Fruit fly (Drosophila melanogaster) whole organism, prepupa: ENCODE results near the gene CG17129.

Experiments
- CG10669 ChIP-seq: fragments of 200-800 bp; sonication (Bioruptor generic); optimal IDR thresholded peaks from 3 replicates; lab custom pipeline; 2018; ENCODE audit warnings: missing biosample characterization, mild to moderate bottlenecking, missing genetic modification characterization, moderate library complexity
- CG11294 ChIP-seq: fragments of 200-800 bp; sonication (Bioruptor generic); IDR thresholded peaks from 2 replicates; pipeline ENCODE4 v1.3.6; 2022; ENCODE audit warnings: missing biosample characterization, missing genetic modification characterization
- CG11762 ChIP-seq: fragments of 200-800 bp; sonication (Bioruptor generic); optimal IDR thresholded peaks from 3 replicates; lab custom pipeline; 2016; ENCODE audit warnings: missing biosample characterization, missing genetic modification characterization; ENCODE audit not compliant: insufficient read depth
- CG15336 ChIP-seq: fragments of 200-800 bp; sonication (Bioruptor generic); IDR thresholded peaks from 2 replicates; pipeline ENCODE4 v1.3.6; 2022; ENCODE audit warnings: missing biosample characterization, missing genetic modification characterization
- CG1621 ChIP-seq: fragments of 200-800 bp; sonication (Bioruptor generic); optimal IDR thresholded peaks from 3 replicates; lab custom pipeline; 2018; ENCODE audit warnings: missing biosample characterization, mild to moderate bottlenecking, missing genetic modification characterization
- CG3032 ChIP-seq: fragments of 200-800 bp; optimal IDR thresholded peaks from 2 replicates; lab custom pipeline; 2019; ENCODE audit warnings: missing biosample characterization, mild to moderate bottlenecking, missing genetic modification characterization, moderate library complexity
- CG31627 ChIP-seq: fragments of 200-800 bp; sonication (Bioruptor generic); optimal IDR thresholded peaks from 3 replicates; lab custom pipeline; 2016; ENCODE audit warnings: missing biosample characterization, missing genetic modification characterization
- CG32006 ChIP-seq: fragments of 200-800 bp; sonication (Bioruptor generic); optimal IDR thresholded peaks from 3 replicates; lab custom pipeline; 2017; ENCODE audit warnings: missing biosample characterization, mild to moderate bottlenecking, missing genetic modification characterization
- CG34406 ChIP-seq: fragments of 200-800 bp; sonication (Bioruptor generic); optimal IDR thresholded peaks from 3 replicates; lab custom pipeline; 2016; ENCODE audit warnings: missing biosample characterization, missing genetic modification characterization
- CG3919 ChIP-seq: fragments of 200-800 bp; sonication (Bioruptor generic); optimal IDR thresholded peaks from 3 replicates; lab custom pipeline; 2016; ENCODE audit warnings: missing biosample characterization, missing genetic modification characterization
- CG4318 ChIP-seq: fragments of 200-800 bp; sonication (Bioruptor generic); optimal IDR thresholded peaks from 3 replicates; lab custom pipeline; 2017; ENCODE audit warnings: missing biosample characterization, mild to moderate bottlenecking, missing genetic modification characterization
- CG6163 ChIP-seq: fragments of 200-800 bp; sonication (Bioruptor generic); IDR thresholded peaks from 3 replicates; pipeline ENCODE4 v1.3.6; 2022; ENCODE audit warnings: missing biosample characterization, missing genetic modification characterization
- CG6276 ChIP-seq: fragments of 200-800 bp; sonication (Bioruptor generic); optimal IDR thresholded peaks from 2 replicates; lab custom pipeline; 2017; ENCODE audit warnings: missing biosample characterization, mild to moderate bottlenecking, missing genetic modification characterization
- CG6792 ChIP-seq: fragments of 200-800 bp; sonication (Bioruptor generic); optimal IDR thresholded peaks from 3 replicates; lab custom pipeline; 2016; ENCODE audit warnings: missing biosample characterization, missing genetic modification characterization
- CG6808 ChIP-seq: fragments of 200-800 bp; sonication (Bioruptor generic); optimal IDR thresholded peaks from 3 replicates; lab custom pipeline; 2017; ENCODE audit warnings: missing biosample characterization, missing genetic modification characterization, mild to moderate bottlenecking, moderate library complexity, missing genetic modification reagents
- CG6854 ChIP-seq: fragments of 200-800 bp; sonication (Bioruptor generic); optimal IDR thresholded peaks from 2 replicates; lab custom pipeline; 2017; ENCODE audit warnings: missing biosample characterization, mild to moderate bottlenecking, missing genetic modification characterization
- CG7368 ChIP-seq: fragments of 200-800 bp; sonication (Bioruptor generic); optimal IDR thresholded peaks from 3 replicates; lab custom pipeline; 2016; ENCODE audit warnings: missing biosample characterization, missing genetic modification characterization
- CG8119 ChIP-seq: fragments of 200-800 bp; sonication (Bioruptor generic); IDR thresholded peaks from 3 replicates; pipeline ENCODE4 v1.3.6; 2022; ENCODE audit warnings: missing biosample characterization, missing genetic modification characterization
- CG8319 ChIP-seq: fragments of 200-800 bp; sonication (Bioruptor generic); optimal IDR thresholded peaks from 3 replicates; lab custom pipeline; 2016; ENCODE audit warnings: missing biosample characterization, missing genetic modification characterization
- CG8632 ChIP-seq: fragments of 200-800 bp; sonication (Bioruptor generic); optimal IDR thresholded peaks from 3 replicates; lab custom pipeline; 2016; ENCODE audit warnings: missing biosample characterization, missing genetic modification characterization
- CG9139 ChIP-seq: fragments of 200-800 bp; sonication (Bioruptor generic); optimal IDR thresholded peaks from 3 replicates; lab custom pipeline; 2017; ENCODE audit warnings: missing biosample characterization, mild to moderate bottlenecking, missing genetic modification characterization
- Eip75B ChIP-seq: fragments of 200-800 bp; sonication (Bioruptor generic); optimal IDR thresholded peaks from 3 replicates; lab custom pipeline; 2016; ENCODE audit warnings: missing biosample characterization, missing genetic modification characterization
- Eip78C ChIP-seq: fragments of 200-800 bp; sonication (Bioruptor generic); peaks from one replicate; lab custom pipeline; 2016; ENCODE audit warnings: missing biosample characterization, missing genetic modification characterization
- Eip93F ChIP-seq: fragments of 200-800 bp; sonication (Bioruptor generic); optimal IDR thresholded peaks from 2 replicates; lab custom pipeline; 2016; ENCODE audit warnings: missing biosample characterization, mild to moderate bottlenecking, missing genetic modification characterization
- Ets21C ChIP-seq: fragments of 200-800 bp; sonication (Bioruptor generic); optimal IDR thresholded peaks from 3 replicates; lab custom pipeline; 2016; ENCODE audit warnings: missing biosample characterization, missing genetic modification characterization
- Gug ChIP-seq: fragments of 200-800 bp; sonication (Bioruptor generic); IDR thresholded peaks from 2 replicates; pipeline ENCODE4 v1.3.6; 2022; ENCODE audit warnings: missing biosample characterization, missing genetic modification characterization
- Hr39 ChIP-seq: fragments of 200-800 bp; sonication (Bioruptor generic); optimal IDR thresholded peaks from 2 replicates; lab custom pipeline; 2016; ENCODE audit warnings: missing biosample characterization, missing genetic modification characterization
- Hr4 ChIP-seq: fragments of 200-800 bp; sonication (Bioruptor generic); optimal IDR thresholded peaks from 3 replicates; lab custom pipeline; 2016; ENCODE audit warnings: missing biosample characterization, missing genetic modification characterization
- Lpt ChIP-seq: fragments of 200-800 bp; sonication (Bioruptor generic); optimal IDR thresholded peaks from 3 replicates; lab custom pipeline; 2016; ENCODE audit warnings: missing biosample characterization, missing genetic modification characterization
- OdsH ChIP-seq: fragments of 200-800 bp; sonication (Bioruptor generic); optimal IDR thresholded peaks from 3 replicates; lab custom pipeline; 2016; ENCODE audit warnings: missing biosample characterization, missing genetic modification characterization
- Smox ChIP-seq: fragments of 200-800 bp; sonication (Bioruptor generic); optimal IDR thresholded peaks from 3 replicates; lab custom pipeline; 2016; ENCODE audit warnings: missing biosample characterization, missing genetic modification characterization
- Sox14 ChIP-seq: fragments of 200-800 bp; sonication (Bioruptor generic); optimal IDR thresholded peaks from 3 replicates; lab custom pipeline; 2016; ENCODE audit warnings: missing biosample characterization, missing genetic modification characterization
- achi ChIP-seq: fragments of 200-800 bp; sonication (Bioruptor generic); optimal IDR thresholded peaks from 3 replicates; lab custom pipeline; 2016; ENCODE audit warnings: missing biosample characterization, missing genetic modification characterization
- acj6 ChIP-seq: fragments of 200-800 bp; sonication (Bioruptor generic); optimal IDR thresholded peaks from 3 replicates; lab custom pipeline; 2016; ENCODE audit warnings: missing biosample characterization, missing genetic modification characterization
- cyc ChIP-seq: fragments of 200-800 bp; sonication (Bioruptor generic); optimal IDR thresholded peaks from 3 replicates; lab custom pipeline; 2016; ENCODE audit warnings: missing biosample characterization, missing genetic modification characterization
- dac ChIP-seq: fragments of 200-800 bp; sonication (Bioruptor generic); optimal IDR thresholded peaks from 2 replicates; lab custom pipeline; 2017; ENCODE audit warnings: missing biosample characterization, mild to moderate bottlenecking, missing genetic modification characterization
- eg ChIP-seq: fragments of 200-800 bp; sonication (Bioruptor generic); IDR thresholded peaks from 3 replicates; pipeline ENCODE4 v1.3.6; 2022; ENCODE audit warnings: missing biosample characterization, missing genetic modification characterization
- esn ChIP-seq: fragments of 200-800 bp; sonication (Bioruptor generic); optimal IDR thresholded peaks from 2 replicates; lab custom pipeline; 2016; ENCODE audit warnings: missing biosample characterization, mild to moderate bottlenecking, missing genetic modification characterization, moderate library complexity
- fd59A ChIP-seq: fragments of 200-800 bp; sonication (Bioruptor generic); optimal IDR thresholded peaks from 2 replicates; lab custom pipeline; 2017; ENCODE audit warnings: missing biosample characterization, mild to moderate bottlenecking, missing genetic modification characterization, missing genetic modification reagents
- fd85E ChIP-seq: fragments of 200-800 bp; sonication (Bioruptor generic); optimal IDR thresholded peaks from 3 replicates; lab custom pipeline; 2016; ENCODE audit warnings: missing biosample characterization, missing genetic modification characterization
- fkh ChIP-seq: fragments of 200-800 bp; sonication (Bioruptor generic); optimal IDR thresholded peaks from 3 replicates; lab custom pipeline; 2017; ENCODE audit warnings: missing biosample characterization, mild to moderate bottlenecking, missing genetic modification characterization, moderate library complexity
- lz ChIP-seq: fragments of 200-800 bp; sonication (Bioruptor generic); optimal IDR thresholded peaks from 3 replicates; lab custom pipeline; 2016; ENCODE audit warnings: missing biosample characterization, missing genetic modification characterization
- net ChIP-seq: fragments of 200-800 bp; sonication (Bioruptor generic); optimal IDR thresholded peaks from 3 replicates; lab custom pipeline; 2016; ENCODE audit warnings: missing biosample characterization, missing genetic modification characterization
- pdm3 ChIP-seq: fragments of 200-800 bp; sonication (Bioruptor generic); optimal IDR thresholded peaks from 3 replicates; lab custom pipeline; 2016; ENCODE audit warnings: missing biosample characterization, missing genetic modification characterization
- salr ChIP-seq, 2 experiments: fragments of 200-800 bp; sonication (Bioruptor generic); optimal IDR thresholded peaks; 3 replicates each; lab custom pipeline; 2016 to 2018; ENCODE audit warnings: missing biosample characterization in 2 of 2, missing genetic modification characterization in 2 of 2, mild to moderate bottlenecking in 1 of 2
- spab ChIP-seq: fragments of 200-800 bp; sonication (Bioruptor generic); optimal IDR thresholded peaks from 2 replicates; lab custom pipeline; 2017; ENCODE audit warnings: missing biosample characterization, mild to moderate bottlenecking, missing genetic modification characterization, missing genetic modification reagents
- svp ChIP-seq: fragments of 200-800 bp; sonication (Bioruptor generic); peaks from one replicate; lab custom pipeline; 2016; ENCODE audit warnings: missing biosample characterization, missing genetic modification characterization
- vri ChIP-seq: fragments of 200-800 bp; sonication (Bioruptor generic); optimal IDR thresholded peaks from 3 replicates; lab custom pipeline; 2016; ENCODE audit warnings: missing biosample characterization, mild to moderate bottlenecking, missing genetic modification characterization

The CG17129 gene

dm6 chr3L:727874-728273, 47.7 kb upstream of the CG17129 start (continued):
- TF ChIP-seq OdsH (peak; percentile 57), salr (GFP tag; optimal IDR thresholded peaks at IDR 0.05; lab: Kevin White, UChicago) (no peak), CG3919 (GFP tag; lab: Kevin White, UChicago) (peak; percentile 77), CG6163 (GFP tag; lab: Robert Waterston, UW) (peak; percentile 66; the same call in 2 of the 3 replicates), vri (peak; percentile 92), Eip93F (GFP tag; lab: Kevin White, UChicago) (peak; percentile 83), CG6276 (GFP tag; lab: Kevin White, UChicago) (no peak), CG11762 (GFP tag; lab: Kevin White, UChicago) (peak; percentile 26), CG6792 (GFP tag; lab: Kevin White, UChicago) (peak; percentile 78), CG15336 (GFP tag; lab: Robert Waterston, UW) (no peak), Hr4 (no peak), CG32006 (GFP tag; lab: Kevin White, UChicago) (no peak), acj6 (GFP tag; lab: Kevin White, UChicago) (peak; percentile 71), Hr39 (GFP tag; lab: Kevin White, UChicago) (peak; percentile 91), CG10669 (GFP tag; lab: Kevin White, UChicago) (peak; percentile 53), achi (peak; percentile 62), Eip78C (peak; percentile 82), svp (peak; percentile 94), CG6808 (GFP tag; lab: Kevin White, UChicago) (no peak), eg (GFP tag; lab: Robert Waterston, UW) (no peak), spab (GFP tag; lab: Kevin White, UChicago) (peak; percentile 20), CG8632 (peak; percentile 31)

- no peak for TF ChIP-seq CG3032 (tag; lab: Kevin White, UChicago)
- no peak for TF ChIP-seq Lpt (GFP tag; lab: Kevin White, UChicago)
- TF ChIP-seq CG1621 (tag; lab: Kevin White, UChicago) = no peak
- TF ChIP-seq Eip78C = peak; percentile 83
- peak; percentile 93 for TF ChIP-seq svp
- no peak for TF ChIP-seq Eip93F (GFP tag; lab: Kevin White, UChicago)
- TF ChIP-seq Sox14 (GFP tag; lab: Kevin White, UChicago) = peak; percentile 23
- peak; percentile 23 for TF ChIP-seq OdsH
- no peak for TF ChIP-seq achi
- peak; percentile 11 for TF ChIP-seq CG34406 (GFP tag; lab: Kevin White, UChicago)
- peak; percentile 28 for TF ChIP-seq Eip75B
- peak; percentile 65 for TF ChIP-seq esn (GFP tag; lab: Kevin White, UChicago)
- TF ChIP-seq Hr4 = no peak
- TF ChIP-seq vri = no peak
- peak; percentile 48 for TF ChIP-seq cyc (GFP tag; lab: Kevin White, UChicago)
- peak; percentile 65 for TF ChIP-seq lz (GFP tag; lab: Kevin White, UChicago)
- peak; percentile 32 for TF ChIP-seq Ets21C (GFP tag; lab: Kevin White, UChicago)
- peak; percentile 5 for TF ChIP-seq CG8632
- TF ChIP-seq spab (GFP tag; lab: Kevin White, UChicago) = no peak
- no peak for TF ChIP-seq CG6808 (GFP tag; lab: Kevin White, UChicago)
- peak; percentile 16 for TF ChIP-seq CG6792 (GFP tag; lab: Kevin White, UChicago)
- no peak for TF ChIP-seq CG32006 (GFP tag; lab: Kevin White, UChicago)
- TF ChIP-seq fd85E (GFP tag; lab: Kevin White, UChicago) = no peak
- TF ChIP-seq CG7368 (GFP tag; lab: Kevin White, UChicago) = no peak
- TF ChIP-seq dac (GFP tag; lab: Kevin White, UChicago) = no peak
- TF ChIP-seq CG3919 (GFP tag; lab: Kevin White, UChicago) = peak; percentile 20
- TF ChIP-seq Gug (GFP tag; lab: Robert Waterston, UW) = no peak
- TF ChIP-seq CG11762 (GFP tag; lab: Kevin White, UChicago) = no peak
- peak; percentile 57 for TF ChIP-seq Smox
- no peak for TF ChIP-seq net
- TF ChIP-seq pdm3 (GFP tag; lab: Kevin White, UChicago) = peak; percentile 31
- no peak for TF ChIP-seq CG9139
- TF ChIP-seq CG8319 (GFP tag; lab: Kevin White, UChicago) = peak; percentile 26
- no peak for TF ChIP-seq CG11294 (GFP tag; lab: Robert Waterston, UW)
- no peak for TF ChIP-seq CG6276 (GFP tag; lab: Kevin White, UChicago)
- TF ChIP-seq CG6854 (GFP tag; lab: Kevin White, UChicago) = no peak
- TF ChIP-seq CG8119 (GFP tag; lab: Robert Waterston, UW) = no peak
- TF ChIP-seq fkh (GFP tag; lab: Kevin White, UChicago) = no peak
- no peak for TF ChIP-seq fd59A (GFP tag; lab: Kevin White, UChicago)
- TF ChIP-seq CG31627 = peak; percentile 53
- TF ChIP-seq CG4318 (GFP tag; lab: Kevin White, UChicago) = no peak
- no peak for TF ChIP-seq CG10669 (GFP tag; lab: Kevin White, UChicago)
- peak; percentile 17; the same call in 1 of the 3 replicates for TF ChIP-seq CG6163 (GFP tag; lab: Robert Waterston, UW)
Measured at dm6 chr3L:727190-727589, 47.1 kb upstream of the CG17129 start.
